Worm (Caenorhabditis elegans) whole organism, young adult: Measurements from ENCODE around the gene toca-2.

Experiments used
- B0336.3 ChIP-seq: fragments of 200-800 bp; sonication (Bioruptor generic); IDR thresholded peaks from 2 replicates; pipeline ENCODE4 v1.3.6; 2022; ENCODE audit warnings: missing genetic modification characterization, missing compliant biosample characterization
- C17E4.6 ChIP-seq: fragments of 200-800 bp; sonication (Bioruptor generic); IDR thresholded peaks from 2 replicates; pipeline ENCODE4 v1.3.6; 2022; ENCODE audit warnings: missing genetic modification reagents, missing genetic modification characterization, missing compliant biosample characterization
- D2030.7 ChIP-seq: fragments of 200-800 bp; sonication (Bioruptor generic); IDR thresholded peaks from 2 replicates; pipeline ENCODE4 v1.3.6; 2022; ENCODE audit warnings: missing genetic modification reagents, missing genetic modification characterization, missing compliant biosample characterization
- F22D6.2 ChIP-seq: sonication (generic microtip); optimal IDR thresholded peaks from 2 replicates; lab custom pipeline; 2016; ENCODE audit warnings: mild to moderate bottlenecking, missing genetic modification characterization, missing compliant biosample characterization
- F23B12.7 ChIP-seq: sonication (generic microtip); optimal IDR thresholded peaks from 2 replicates; lab custom pipeline; 2017; ENCODE audit warnings: missing genetic modification characterization, mild to moderate bottlenecking, missing compliant biosample characterization, antibody characterized with exemption, moderate library complexity; ENCODE audit not compliant: insufficient read depth
- F33H1.4 ChIP-seq: fragments of 200-800 bp; sonication (Bioruptor generic); IDR thresholded peaks from 2 replicates; pipeline ENCODE4 v1.3.6; 2022; ENCODE audit warnings: missing genetic modification reagents, missing genetic modification characterization, missing compliant biosample characterization
- F49E8.2 ChIP-seq: sonication (generic microtip); optimal IDR thresholded peaks from 3 replicates; lab custom pipeline; 2017; ENCODE audit warnings: missing genetic modification characterization, mild to moderate bottlenecking, missing compliant biosample characterization, antibody characterized with exemption, moderate library complexity; ENCODE audit not compliant: insufficient read depth
- F52B5.7 ChIP-seq: sonication (generic microtip); optimal IDR thresholded peaks from 2 replicates; lab custom pipeline; 2016; ENCODE audit warnings: mild to moderate bottlenecking, missing genetic modification characterization, missing compliant biosample characterization
- Y53G8AR.9 ChIP-seq: fragments of 200-800 bp; sonication (Bioruptor generic); conservative IDR thresholded peaks from 2 replicates; pipeline ENCODE4 v1.3.6; 2022; ENCODE audit warnings: missing genetic modification reagents, missing genetic modification characterization, missing compliant biosample characterization
- Y79H2A.3 ChIP-seq: fragments of 200-800 bp; sonication (Bioruptor generic); conservative IDR thresholded peaks from 2 replicates; pipeline ENCODE4 v1.3.6; 2022; ENCODE audit warnings: missing genetic modification reagents, missing genetic modification characterization, missing compliant biosample characterization
- akir-1 ChIP-seq: fragments of 200-800 bp; sonication (Bioruptor generic); optimal IDR thresholded peaks from 2 replicates; lab custom pipeline; 2018; ENCODE audit warnings: mild to moderate bottlenecking, missing genetic modification characterization, moderate library complexity, missing compliant biosample characterization
- ama-1 ChIP-seq, 3 experiments: fragments of 150-350 bp in 1 of 3; sonication (generic microtip) in 2 of 3; optimal IDR thresholded peaks; 2 replicates each; lab custom pipeline; 2014 to 2018; ENCODE audit warnings: missing biosample characterization in 2 of 3, missing genetic modification characterization in 2 of 3, missing genetic modification reagents in 2 of 3
- aptf-2 ChIP-seq: fragments of 200-800 bp; sonication (Bioruptor generic); conservative IDR thresholded peaks from 2 replicates; pipeline ENCODE4 v1.3.6; 2022; ENCODE audit warnings: missing genetic modification reagents, missing genetic modification characterization, missing compliant biosample characterization
- aptf-3 ChIP-seq: fragments of 200-800 bp; sonication (Bioruptor generic); IDR thresholded peaks from 2 replicates; pipeline ENCODE4 v1.3.6; 2022; ENCODE audit warnings: missing genetic modification characterization, missing compliant biosample characterization
- attf-3 ChIP-seq: fragments of 200-800 bp; sonication (Bioruptor generic); conservative IDR thresholded peaks from 2 replicates; pipeline ENCODE4 v1.3.6; 2022; ENCODE audit warnings: missing genetic modification reagents, missing genetic modification characterization, missing compliant biosample characterization
- attf-6 ChIP-seq: fragments of 200-800 bp; sonication (Bioruptor generic); IDR thresholded peaks from 2 replicates; pipeline ENCODE4 v1.3.6; 2022; ENCODE audit warnings: missing genetic modification reagents, missing genetic modification characterization, missing compliant biosample characterization
- bed-1 ChIP-seq: fragments of 200-800 bp; sonication (Bioruptor generic); IDR thresholded peaks from 2 replicates; pipeline ENCODE4 v1.3.6; 2022; ENCODE audit warnings: missing genetic modification reagents, missing genetic modification characterization, missing compliant biosample characterization
- ceh-91 ChIP-seq: fragments of 200-800 bp; sonication (Bioruptor generic); IDR thresholded peaks from 2 replicates; pipeline ENCODE4 v1.3.6; 2022; ENCODE audit warnings: missing genetic modification reagents, missing genetic modification characterization, missing compliant biosample characterization
- chd-7 ChIP-seq: sonication (generic microtip); optimal IDR thresholded peaks from 2 replicates; lab custom pipeline; 2016; ENCODE audit warnings: mild to moderate bottlenecking, missing genetic modification characterization, moderate library complexity, missing compliant biosample characterization
- dox-1 ChIP-seq: fragments of 200-800 bp; sonication (Bioruptor generic); IDR thresholded peaks from 2 replicates; pipeline ENCODE4 v1.3.6; 2022; ENCODE audit warnings: missing genetic modification reagents, missing genetic modification characterization, missing compliant biosample characterization
- egl-44 ChIP-seq: fragments of 200-800 bp; sonication (Bioruptor generic); IDR thresholded peaks from 2 replicates; pipeline ENCODE4 v1.3.6; 2022; ENCODE audit warnings: missing genetic modification reagents, missing genetic modification characterization, missing compliant biosample characterization
- fkh-3 ChIP-seq: sonication (generic microtip); optimal IDR thresholded peaks from 2 replicates; lab custom pipeline; 2016; ENCODE audit warnings: mild to moderate bottlenecking, missing genetic modification characterization, missing compliant biosample characterization
- him-1 ChIP-seq: sonication (generic microtip); optimal IDR thresholded peaks from 2 replicates; lab custom pipeline; 2016; ENCODE audit warnings: missing genotype, missing genetic modification reagents, missing genetic modification characterization, missing compliant biosample characterization
- lin-26 ChIP-seq: fragments of 200-800 bp; sonication (Bioruptor generic); IDR thresholded peaks from 2 replicates; pipeline ENCODE4 v1.3.6; 2022; ENCODE audit warnings: missing genetic modification reagents, missing genetic modification characterization, missing compliant biosample characterization
- lin-54 ChIP-seq: fragments of 200-800 bp; sonication (Bioruptor generic); optimal IDR thresholded peaks from 2 replicates; lab custom pipeline; 2018; ENCODE audit warnings: mild to moderate bottlenecking, missing genetic modification characterization, missing compliant biosample characterization
- lsl-1 ChIP-seq: fragments of 200-800 bp; sonication (Bioruptor generic); optimal IDR thresholded peaks from 2 replicates; lab custom pipeline; 2018; ENCODE audit warnings: mild to moderate bottlenecking, missing genetic modification characterization, moderate library complexity, missing compliant biosample characterization
- madf-6 ChIP-seq: fragments of 200-800 bp; sonication (Bioruptor generic); IDR thresholded peaks from 2 replicates; pipeline ENCODE4 v1.3.6; 2022; ENCODE audit warnings: missing genetic modification reagents, missing genetic modification characterization, missing compliant biosample characterization
- madf-8 ChIP-seq: fragments of 200-800 bp; sonication (Bioruptor generic); conservative IDR thresholded peaks from 2 replicates; pipeline ENCODE4 v1.3.6; 2022; ENCODE audit warnings: missing genetic modification reagents, missing genetic modification characterization, missing compliant biosample characterization
- nhr-90 ChIP-seq: sonication (generic microtip); optimal IDR thresholded peaks from 2 replicates; lab custom pipeline; 2016; ENCODE audit warnings: missing genotype, mild to moderate bottlenecking, missing genetic modification characterization, missing compliant biosample characterization
- pbrm-1 ChIP-seq: fragments of 200-800 bp; sonication (Bioruptor generic); IDR thresholded peaks from 2 replicates; pipeline ENCODE4 v1.3.6; 2022; ENCODE audit warnings: missing genetic modification reagents, missing genetic modification characterization, missing compliant biosample characterization
- rcor-1 ChIP-seq: fragments of 200-800 bp; sonication (Bioruptor generic); IDR thresholded peaks from 2 replicates; pipeline ENCODE4 v1.3.6; 2022; ENCODE audit warnings: missing genetic modification reagents, missing genetic modification characterization, missing compliant biosample characterization
- rec-8 ChIP-seq, 2 experiments: sonication (generic microtip); optimal IDR thresholded peaks; 2 replicates each; lab custom pipeline; 2016; ENCODE audit warnings: mild to moderate bottlenecking in 2 of 2, missing genetic modification characterization in 2 of 2, missing genetic modification reagents in 2 of 2, missing genotype in 2 of 2, missing biosample characterization in 1 of 2, missing compliant biosample characterization in 1 of 2, moderate library complexity in 1 of 2
- rpc-1 ChIP-seq, 2 experiments: fragments of 150-350 bp in 1 of 2; sonication (generic microtip) in 1 of 2; optimal IDR thresholded peaks; 2 replicates each; lab custom pipeline; 2014 to 2018; ENCODE audit warnings: missing biosample characterization in 1 of 2, missing genetic modification characterization in 1 of 2, missing genetic modification reagents in 1 of 2, missing genotype in 1 of 2
- snpc-1.1 ChIP-seq: sonication (generic microtip); optimal IDR thresholded peaks from 2 replicates; lab custom pipeline; 2017; ENCODE audit warnings: missing genetic modification characterization, mild to moderate bottlenecking, missing compliant biosample characterization, antibody characterized with exemption, moderate library complexity, missing genotype, missing genetic modification reagents; ENCODE audit not compliant: insufficient read depth
- snpc-1.3 ChIP-seq: sonication (generic microtip); optimal IDR thresholded peaks from 2 replicates; lab custom pipeline; 2017; ENCODE audit warnings: missing genetic modification characterization, mild to moderate bottlenecking, missing compliant biosample characterization, antibody characterized with exemption, moderate library complexity, missing genotype, missing genetic modification reagents; ENCODE audit not compliant: insufficient read depth
- somi-1 ChIP-seq: fragments of 200-800 bp; sonication (Bioruptor generic); optimal IDR thresholded peaks from 2 replicates; lab custom pipeline; 2018; ENCODE audit warnings: mild to moderate bottlenecking, missing genetic modification characterization, missing compliant biosample characterization
- sptf-2 ChIP-seq: fragments of 200-800 bp; sonication (Bioruptor generic); optimal IDR thresholded peaks from 2 replicates; lab custom pipeline; 2018; ENCODE audit warnings: mild to moderate bottlenecking, missing genetic modification characterization, missing compliant biosample characterization
- xnd-1 ChIP-seq: sonication (generic microtip); optimal IDR thresholded peaks from 2 replicates; lab custom pipeline; 2016; ENCODE audit warnings: missing genotype, missing genetic modification reagents, missing genetic modification characterization, missing compliant biosample characterization
- zfh-2 ChIP-seq: fragments of 200-800 bp; sonication (Bioruptor generic); conservative IDR thresholded peaks from 2 replicates; pipeline ENCODE4 v1.3.6; 2022; ENCODE audit warnings: missing genetic modification reagents, missing genetic modification characterization, missing compliant biosample characterization
- zim-3 ChIP-seq: sonication (generic microtip); optimal IDR thresholded peaks from 2 replicates; lab custom pipeline; 2017; ENCODE audit warnings: mild to moderate bottlenecking, missing genetic modification characterization, moderate library complexity, missing compliant biosample characterization
- ztf-25 ChIP-seq: fragments of 200-800 bp; sonication (Bioruptor generic); IDR thresholded peaks from 2 replicates; pipeline ENCODE4 v1.3.6; 2022; ENCODE audit warnings: missing genetic modification reagents, missing genetic modification characterization, missing compliant biosample characterization
- ztf-28 ChIP-seq: fragments of 200-800 bp; sonication (Bioruptor generic); IDR thresholded peaks from 2 replicates; pipeline ENCODE4 v1.3.6; 2022; ENCODE audit warnings: missing genetic modification reagents, missing genetic modification characterization, missing compliant biosample characterization

toca-2 gene

ce11 chrIII:13713807-13714206, 41.9 kb upstream of the toca-2 start:
- peak; percentile 65 for TF ChIP-seq zfh-2 (GFP tag; lab: Robert Waterston, UW)
- no peak for TF ChIP-seq ceh-91

ce11 chrIII:13714950-13715349, 40.7 kb upstream of the toca-2 start:
- peak; percentile 52 for TF ChIP-seq madf-8 (GFP tag; lab: Robert Waterston, UW)
- TF ChIP-seq fkh-3 (tag; lab: Kevin White, UChicago) = no peak
- TF ChIP-seq C17E4.6 (GFP tag; lab: Robert Waterston, UW) = no peak
- no peak for TF ChIP-seq F49E8.2
- TF ChIP-seq D2030.7 (GFP tag; lab: Robert Waterston, UW) = peak; percentile 73
- no peak for TF ChIP-seq snpc-1.1 (tag; lab: Kevin White, UChicago)
- no peak for TF ChIP-seq F22D6.2 (tag; lab: Kevin White, UChicago)
- TF ChIP-seq F52B5.7 (tag; lab: Kevin White, UChicago) = no peak
- TF ChIP-seq lin-26 (GFP tag; lab: Robert Waterston, UW) = no peak
- no peak for TF ChIP-seq rcor-1 (GFP tag; lab: Robert Waterston, UW)
- TF ChIP-seq chd-7 (tag; lab: Kevin White, UChicago) = no peak
- TF ChIP-seq egl-44 = no peak
- no peak for TF ChIP-seq zim-3
- TF ChIP-seq ztf-28 (GFP tag; lab: Robert Waterston, UW) = no peak
- peak; percentile 22 for TF ChIP-seq lin-54
- no peak for TF ChIP-seq aptf-3
- no peak for TF ChIP-seq F23B12.7 (tag; lab: Kevin White, UChicago)
- TF ChIP-seq B0336.3 (GFP tag; lab: Robert Waterston, UW) = no peak
- no peak for TF ChIP-seq him-1 (tag; lab: Kevin White, UChicago)
- no peak for TF ChIP-seq rec-8 (tag; optimal IDR thresholded peaks at IDR 0.05; lab: Kevin White, UChicago)
- no peak for TF ChIP-seq pbrm-1
- TF ChIP-seq nhr-90 (tag; lab: Kevin White, UChicago) = no peak
- TF ChIP-seq dox-1 (GFP tag; lab: Robert Waterston, UW) = peak; percentile 21; the same call in 1 of the 2 replicates
- peak; percentile 86 for TF ChIP-seq F33H1.4 (GFP tag; lab: Robert Waterston, UW)
- no peak for TF ChIP-seq Y53G8AR.9
- no peak for TF ChIP-seq snpc-1.3 (tag; lab: Kevin White, UChicago)
- no peak for TF ChIP-seq akir-1
- TF ChIP-seq rpc-1 (optimal IDR thresholded peaks at IDR 0.05; lab: Kevin White, UChicago) = no peak
- no peak for TF ChIP-seq rpc-1 (tag; optimal IDR thresholded peaks at IDR 0.05; lab: Kevin White, UChicago)
- peak; percentile 64 for TF ChIP-seq madf-6 (GFP tag; lab: Robert Waterston, UW)
- TF ChIP-seq xnd-1 = peak; percentile 53
- TF ChIP-seq aptf-2 (GFP tag; lab: Robert Waterston, UW) = no peak
- TF ChIP-seq ztf-25 = no peak
- no peak for TF ChIP-seq somi-1
- peak; percentile 95 for TF ChIP-seq lsl-1 (GFP tag; lab: Kevin White, UChicago)
- no peak for TF ChIP-seq attf-3 (GFP tag; lab: Robert Waterston, UW)
- TF ChIP-seq ama-1 (optimal IDR thresholded peaks at IDR 0.05; lab: Kevin White, UChicago) = no peak
- no peak for TF ChIP-seq ama-1 (GFP tag; optimal IDR thresholded peaks at IDR 0.05; lab: Kevin White, UChicago)
- TF ChIP-seq Y79H2A.3 (GFP tag; lab: Robert Waterston, UW) = no peak
- peak; percentile 38; the same call in 1 of the 2 replicates for TF ChIP-seq ceh-91
- TF ChIP-seq attf-6 (GFP tag; lab: Robert Waterston, UW) = no peak
- no peak for TF ChIP-seq sptf-2
- no peak for TF ChIP-seq bed-1 (GFP tag; lab: Robert Waterston, UW)
